Worm (Caenorhabditis elegans): ENCODE results near the gene spat-2.
A peak's percentile ranks its signal among the peaks of the same experiment; 100 is the strongest.

Gene spat-2

ce11 chrIII:10989491-10990032 is 47.2 kb upstream of the spat-2 start (continued):
- TF ChIP-seq hlh-12 (tag; optimal IDR thresholded peaks at IDR 0.05) = peak; percentile 91
- peak; percentile 79; the same call in 1 of the 2 replicates for TF ChIP-seq nfya-2 (GFP tag; IDR thresholded peaks at IDR 0.05)
- peak; percentile 84 to 89 for TF ChIP-seq let-607 (tag; optimal IDR thresholded peaks at IDR 0.05)
- peak; percentile 76 for TF ChIP-seq F57C9.4 (tag; optimal IDR thresholded peaks at IDR 0.05)
- TF ChIP-seq K12H6.12 (tag; optimal IDR thresholded peaks at IDR 0.05) = peak; percentile 96
- TF ChIP-seq mes-4 (tag; optimal IDR thresholded peaks at IDR 0.05) = peak; percentile 90
- peak; percentile 82 for TF ChIP-seq ccch-3 (GFP tag; optimal IDR thresholded peaks at IDR 0.05)
- peak in 2 of 3 experiments; percentile 65 to 93 for TF ChIP-seq lin-35 (GFP tag; optimal IDR thresholded peaks at IDR 0.05)
- TF ChIP-seq F57A8.1 (GFP tag; optimal IDR thresholded peaks at IDR 0.05) = peak; percentile 93
- peak; percentile 44 for TF ChIP-seq dpl-1 (GFP tag; optimal IDR thresholded peaks at IDR 0.05)
- peak; percentile 97 for TF ChIP-seq mxl-1 (tag; optimal IDR thresholded peaks at IDR 0.05)
- peak; percentile 96 for TF ChIP-seq hmg-1.2 (GFP tag; IDR thresholded peaks at IDR 0.05)
- peak; percentile 94 for TF ChIP-seq dpff-1 (tag; optimal IDR thresholded peaks at IDR 0.05)
- peak; percentile 94 for TF ChIP-seq athp-1 (tag; optimal IDR thresholded peaks at IDR 0.05)
- peak; percentile 94 for TF ChIP-seq hrde-1 (tag; optimal IDR thresholded peaks at IDR 0.05; ENCODE audit: borderline replicate concordance)
- TF ChIP-seq tlf-1 (GFP tag; optimal IDR thresholded peaks at IDR 0.05) = peak; percentile 91
- peak; percentile 96 for TF ChIP-seq cebp-2 (GFP tag; IDR thresholded peaks at IDR 0.05)
- TF ChIP-seq B0336.3 (GFP tag; IDR thresholded peaks at IDR 0.05) = peak; percentile 98
- TF ChIP-seq Y53G8AR.9 (GFP tag; conservative IDR thresholded peaks at IDR 0.05) = peak; percentile 92
- peak; percentile 97 for TF ChIP-seq repo-1 (tag; optimal IDR thresholded peaks at IDR 0.05)
- peak; percentile 99 for TF ChIP-seq rpc-1 (optimal IDR thresholded peaks at IDR 0.05)
- peak; percentile 99 for TF ChIP-seq rpc-1 (tag; optimal IDR thresholded peaks at IDR 0.05)
- peak; percentile 70 for TF ChIP-seq lsl-1 (GFP tag; optimal IDR thresholded peaks at IDR 0.05)
- TF ChIP-seq nhr-27 (tag; optimal IDR thresholded peaks at IDR 0.05) = peak; percentile 88
- peak; percentile 95 for TF ChIP-seq mcd-1 (GFP tag; IDR thresholded peaks at IDR 0.05)
- peak; percentile 96 for TF ChIP-seq atf-7 (tag; optimal IDR thresholded peaks at IDR 0.05)
- peak; percentile 90 for TF ChIP-seq B0035.1 (tag; optimal IDR thresholded peaks at IDR 0.05)
- TF ChIP-seq hmg-20 (GFP tag; IDR thresholded peaks at IDR 0.05) = peak; percentile 94
- TF ChIP-seq madf-6 (GFP tag; IDR thresholded peaks at IDR 0.05) = peak; percentile 86
- TF ChIP-seq zfh-2 (GFP tag; conservative IDR thresholded peaks at IDR 0.05) = peak; percentile 94
- TF ChIP-seq gei-17 (GFP tag; optimal IDR thresholded peaks at IDR 0.05) = peak; percentile 91
- TF ChIP-seq aptf-3 (GFP tag; IDR thresholded peaks at IDR 0.05) = peak; percentile 94
- TF ChIP-seq nhr-80 (tag; optimal IDR thresholded peaks at IDR 0.05) = peak; percentile 50
- peak; percentile 97 for TF ChIP-seq die-1 (tag; optimal IDR thresholded peaks at IDR 0.05)
- peak; percentile 65; the same call in 1 of the 2 replicates for TF ChIP-seq B0019.2 (GFP tag; conservative IDR thresholded peaks at IDR 0.05)
- TF ChIP-seq lin-54 (GFP tag; optimal IDR thresholded peaks at IDR 0.05) = peak; percentile 90
- TF ChIP-seq K11D2.4 (GFP tag; IDR thresholded peaks at IDR 0.05) = peak; percentile 95
- TF ChIP-seq bed-1 (GFP tag; IDR thresholded peaks at IDR 0.05) = no peak
- peak; percentile 93 for TF ChIP-seq fkh-3 (tag; optimal IDR thresholded peaks at IDR 0.05)
- peak; percentile 90 for TF ChIP-seq tbp1 (GFP tag; optimal IDR thresholded peaks at IDR 0.05)
- no peak for TF ChIP-seq ama-1 (optimal IDR thresholded peaks at IDR 0.05)
- TF ChIP-seq ama-1 (GFP tag; optimal IDR thresholded peaks at IDR 0.05) = peak; percentile 85 to 94
- TF ChIP-seq ets-4 (GFP tag; optimal IDR thresholded peaks at IDR 0.05) = peak; percentile 90
- peak; percentile 97 for TF ChIP-seq chd-7 (tag; optimal IDR thresholded peaks at IDR 0.05)
- peak; percentile 90 for TF ChIP-seq nhr-120 (GFP tag; IDR thresholded peaks at IDR 0.05)
- peak; percentile 89 for TF ChIP-seq D2030.7 (GFP tag; IDR thresholded peaks at IDR 0.05)
- peak; percentile 95 for TF ChIP-seq F10E7.11 (tag; optimal IDR thresholded peaks at IDR 0.05)
- peak; percentile 91 for TF ChIP-seq C17E4.6 (GFP tag; IDR thresholded peaks at IDR 0.05)
- TF ChIP-seq Y95B8A.8 (GFP tag; IDR thresholded peaks at IDR 0.05) = peak; percentile 84
- peak; percentile 85 for TF ChIP-seq B0261.1 (tag; optimal IDR thresholded peaks at IDR 0.05)
